Worm (Caenorhabditis elegans) whole organism, midembryonic: Measurements from ENCODE around the gene ZC404.2.
A peak's percentile ranks its signal among the peaks of the same experiment; 100 is the strongest.

ENCODE experiments used
- T22C8.4 ChIP-seq: fragments of 200-800 bp; sonication (Bioruptor generic); IDR thresholded peaks from 2 replicates; pipeline ENCODE4 v1.3.6; 2022; ENCODE audit warnings: missing genetic modification characterization, missing compliant biosample characterization
- cog-1 ChIP-seq: sonication (generic microtip); optimal IDR thresholded peaks from 2 replicates; lab custom pipeline; 2016; ENCODE audit warnings: missing genetic modification characterization, missing compliant biosample characterization
- flt-1 ChIP-seq: fragments of 200-800 bp; sonication (Bioruptor generic); IDR thresholded peaks from 2 replicates; pipeline ENCODE4 v1.3.6; 2022; ENCODE audit warnings: missing genetic modification characterization, missing compliant biosample characterization
- klf-2 ChIP-seq: fragments of 200-800 bp; sonication (Bioruptor generic); conservative IDR thresholded peaks from 2 replicates; pipeline ENCODE4 v1.3.6; 2022; ENCODE audit warnings: missing genetic modification reagents, missing genetic modification characterization, missing compliant biosample characterization
- med-1 ChIP-seq: sonication (generic microtip); optimal IDR thresholded peaks from 2 replicates; lab custom pipeline; 2017; ENCODE audit warnings: missing genetic modification characterization, mild to moderate bottlenecking, missing compliant biosample characterization, antibody characterized with exemption, missing genetic modification reagents; ENCODE audit not compliant: insufficient read depth
- ref-1 ChIP-seq: fragments of 200-800 bp; sonication (Bioruptor generic); conservative IDR thresholded peaks from 2 replicates; pipeline ENCODE4 v1.3.6; 2022; ENCODE audit warnings: missing genetic modification reagents, missing genetic modification characterization, missing compliant biosample characterization
- tab-1 ChIP-seq: fragments of 200-800 bp; sonication (Bioruptor generic); IDR thresholded peaks from 2 replicates; pipeline ENCODE4 v1.3.6; 2022; ENCODE audit warnings: missing genetic modification characterization, missing compliant biosample characterization
- ztf-23 ChIP-seq: fragments of 200-800 bp; sonication (Bioruptor generic); IDR thresholded peaks from 2 replicates; pipeline ENCODE4 v1.3.6; 2022; ENCODE audit warnings: missing genetic modification reagents, missing genetic modification characterization, missing compliant biosample characterization
- ztf-29 ChIP-seq: fragments of 200-800 bp; sonication (Bioruptor generic); IDR thresholded peaks from 2 replicates; pipeline ENCODE4 v1.3.6; 2022; ENCODE audit warnings: missing genetic modification reagents, missing genetic modification characterization, missing compliant biosample characterization

ce11 chrV:6796894-6797293, 9.1 kb downstream of the ZC404.2 start:
- TF ChIP-seq flt-1 (no peak), med-1 (GFP tag; lab: Kevin White, UChicago) (no peak), ztf-29 (no peak), ref-1 (no peak), cog-1 (peak; percentile 65), ztf-23 (no peak), T22C8.4 (GFP tag; lab: Robert Waterston, UW) (no peak), tab-1 (GFP tag; lab: Robert Waterston, UW) (no peak), klf-2 (GFP tag; lab: Robert Waterston, UW) (no peak)
